Fruit fly (Drosophila melanogaster): Measurements from ENCODE around the gene Or85e.

Gene Or85e

DNA sequence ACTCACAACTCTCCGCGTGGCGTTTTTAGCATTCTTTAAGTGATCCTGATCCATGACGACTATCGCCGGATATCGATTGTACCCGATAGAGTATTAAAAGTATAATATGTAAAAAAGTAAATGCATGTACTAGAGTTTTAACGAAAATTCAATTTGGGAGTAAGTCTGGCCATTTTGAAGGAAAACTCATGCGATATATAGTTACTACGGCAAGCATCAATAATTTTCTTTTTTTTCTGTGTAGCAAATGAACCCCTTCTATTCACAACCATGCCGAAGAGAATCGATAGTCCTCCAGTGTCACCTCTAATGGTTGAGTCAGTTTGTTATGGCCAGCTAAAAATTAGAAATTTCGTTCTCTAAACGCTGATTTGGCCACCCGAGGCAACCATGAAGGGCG is 17.1 kb upstream of the Or85e start, which contains the start of the genes Sys1 and Dhod (continued):
- TF ChIP-seq onecut (GFP tag; IDR thresholded peaks at IDR 0.05) (peak; percentile 44), dpn (GFP tag; optimal IDR thresholded peaks at IDR 0.05) (peak; percentile 69 to 75), pb (GFP tag; optimal IDR thresholded peaks at IDR 0.05) (peak; percentile 25), nmo (GFP tag; optimal IDR thresholded peaks at IDR 0.05) (peak; percentile 58), ssp (GFP tag; IDR thresholded peaks at IDR 0.05) (peak; percentile 58), vfl (GFP tag; optimal IDR thresholded peaks at IDR 0.05) (peak; percentile 63), emc (GFP tag; optimal IDR thresholded peaks at IDR 0.05) (peak; percentile 29), Eip74EF (GFP tag; optimal IDR thresholded peaks at IDR 0.05) (no peak), CG2678 (tag; optimal IDR thresholded peaks at IDR 0.05) (peak; percentile 71), CG3838 (GFP tag; optimal IDR thresholded peaks at IDR 0.05) (no peak), B-H2 (GFP tag; optimal IDR thresholded peaks at IDR 0.05) (peak; percentile 54), CG15011 (GFP tag; optimal IDR thresholded peaks at IDR 0.05) (no peak), zf30C (GFP tag; optimal IDR thresholded peaks at IDR 0.05) (peak; percentile 83), CG6813 (GFP tag; optimal IDR thresholded peaks at IDR 0.05) (no peak), PHDP (tag; optimal IDR thresholded peaks at IDR 0.05) (peak; percentile 49), D19B (GFP tag; optimal IDR thresholded peaks at IDR 0.05) (no peak), CG11723 (GFP tag; optimal IDR thresholded peaks at IDR 0.05) (peak; percentile 24), Atf6 (GFP tag; IDR thresholded peaks at IDR 0.05) (peak; percentile 58), MESR4 (GFP tag; optimal IDR thresholded peaks at IDR 0.05) (peak; percentile 56), CG14667 (GFP tag; IDR thresholded peaks at IDR 0.05) (peak; percentile 47), CG31365 (tag; optimal IDR thresholded peaks at IDR 0.05) (no peak), row (GFP tag; IDR thresholded peaks at IDR 0.05) (peak; percentile 93), H2.0 (GFP tag; IDR thresholded peaks at IDR 0.05) (peak; percentile 56), CG17829 (tag; optimal IDR thresholded peaks at IDR 0.05) (peak; percentile 60), caup (GFP tag; optimal IDR thresholded peaks at IDR 0.05; ENCODE audit: severe bottlenecking) (peak; percentile 54), sna (GFP tag; IDR thresholded peaks at IDR 0.05; ENCODE audit: partially characterized antibody) (peak; percentile 72; the same call in 1 of the 2 replicates), sima (GFP tag; optimal IDR thresholded peaks at IDR 0.05) (no peak), h (optimal IDR thresholded peaks at IDR 0.05) (no peak), lab (GFP tag; optimal IDR thresholded peaks at IDR 0.05) (peak; percentile 70), CG15696 (tag; optimal IDR thresholded peaks at IDR 0.05) (peak; percentile 3), Oli (tag; optimal IDR thresholded peaks at IDR 0.05) (no peak), CG16815 (GFP tag; optimal IDR thresholded peaks at IDR 0.05) (peak; percentile 16), ara (GFP tag; IDR thresholded peaks at IDR 0.05) (no peak), CG11696 (GFP tag; IDR thresholded peaks at IDR 0.05) (no peak), Dip3 (GFP tag; optimal IDR thresholded peaks at IDR 0.05) (peak; percentile 77), Hr51 (GFP tag; optimal IDR thresholded peaks at IDR 0.05) (peak; percentile 52 to 59), CG10209 (GFP tag; optimal IDR thresholded peaks at IDR 0.05) (peak; percentile 47), CG12219 (GFP tag; optimal IDR thresholded peaks at IDR 0.05) (no peak), Scr (GFP tag; IDR thresholded peaks at IDR 0.05; ENCODE audit: partially characterized antibody) (peak; percentile 91), bab2 (GFP tag; optimal IDR thresholded peaks at IDR 0.05) (peak; percentile 49), stc (GFP tag; IDR thresholded peaks at IDR 0.05) (no peak), Xbp1 (GFP tag; optimal IDR thresholded peaks at IDR 0.05) (peak; percentile 76), Gsc (GFP tag; IDR thresholded peaks at IDR 0.05) (no peak), gsb-n (tag; optimal IDR thresholded peaks at IDR 0.05) (peak; percentile 52), Myb (GFP tag; optimal IDR thresholded peaks at IDR 0.05) (peak; percentile 19), CG4854 (GFP tag; optimal IDR thresholded peaks at IDR 0.05) (peak; percentile 51), Lpt (GFP tag; optimal IDR thresholded peaks at IDR 0.05) (no peak), Trl (optimal IDR thresholded peaks at IDR 0.05) (no peak), Trl (GFP tag; optimal IDR thresholded peaks at IDR 0.05) (peak; percentile 70), al (GFP tag; IDR thresholded peaks at IDR 0.05) (peak; percentile 51), CG6791 (GFP tag; IDR thresholded peaks at IDR 0.05; ENCODE audit: partially characterized antibody) (peak; percentile 72; the same call in 2 of the 3 replicates)

All from whole organism, embryonic.